Fruit fly (Drosophila melanogaster): ENCODE measurements around the gene Cyp9f3.

dm6 chr3R:12383784-12384183 lies 14.9 kb downstream of the Cyp9f3 start:
- TF ChIP-seq Side (GFP tag; optimal IDR thresholded peaks at IDR 0.05): no peak
- TF ChIP-seq CG13894 (tag; optimal IDR thresholded peaks at IDR 0.05): no peak
- TF ChIP-seq Atf-2 (GFP tag; optimal IDR thresholded peaks at IDR 0.05): no peak
- no peak for TF ChIP-seq slbo (GFP tag; IDR thresholded peaks at IDR 0.05)
- TF ChIP-seq Fer3 (tag; optimal IDR thresholded peaks at IDR 0.05): no peak
- no peak for TF ChIP-seq CG8281 (tag; optimal IDR thresholded peaks at IDR 0.05)
- no peak for TF ChIP-seq wdn (GFP tag; IDR thresholded peaks at IDR 0.05)

Measured in whole organism, embryonic.